Fruit fly (Drosophila melanogaster): Measurements from ENCODE around the gene lectin-28C.

The lectin-28C gene

dm6 chr2L:7885952-7886351, 29.1 kb downstream of the lectin-28C start:
- TF ChIP-seq Sox102F (GFP tag; optimal IDR thresholded peaks at IDR 0.05) (no peak), Eip78C (GFP tag) (peak; percentile 2)

DNA sequence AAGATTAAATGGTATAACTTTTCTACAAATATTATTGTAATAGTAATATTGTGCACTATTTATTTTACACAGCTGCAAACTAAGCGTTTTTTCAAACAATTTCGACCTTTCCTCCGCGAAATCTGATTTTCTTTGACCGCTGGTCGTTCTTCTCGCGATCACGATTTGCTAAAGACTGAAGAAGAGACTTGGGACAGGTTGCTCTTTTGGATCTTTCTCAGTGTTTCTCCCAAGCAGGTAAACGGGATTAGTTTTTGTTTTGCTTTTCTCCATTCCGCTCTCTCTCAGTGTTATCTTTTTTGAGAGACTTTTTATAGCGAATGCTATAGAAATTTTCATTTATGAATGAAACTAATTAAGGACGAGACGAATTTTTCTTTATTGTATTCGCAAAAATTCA, 30.5 kb downstream of the lectin-28C start, which contains the start of gene CG7102:
TSS of gene CG7102 (minus strand) at position 181 of the 400 bp plus-strand sequence.
- TF ChIP-seq CG31627 (GFP tag; optimal IDR thresholded peaks at IDR 0.05) (no peak), CG11902 (GFP tag; optimal IDR thresholded peaks at IDR 0.05) (no peak), Ets96B (tag; optimal IDR thresholded peaks at IDR 0.05) (no peak), CG4318 (GFP tag; optimal IDR thresholded peaks at IDR 0.05) (no peak), svp (GFP tag) (no peak), CG6276 (GFP tag; optimal IDR thresholded peaks at IDR 0.05) (no peak), CG10631 (GFP tag; optimal IDR thresholded peaks at IDR 0.05) (no peak), Gug (GFP tag; IDR thresholded peaks at IDR 0.05) (no peak), CG3919 (GFP tag; optimal IDR thresholded peaks at IDR 0.05) (no peak), Eip78C (GFP tag) (no peak), spab (GFP tag; optimal IDR thresholded peaks at IDR 0.05) (no peak), Hr4 (GFP tag; optimal IDR thresholded peaks at IDR 0.05) (no peak), CG11294 (GFP tag; IDR thresholded peaks at IDR 0.05) (no peak), CG11762 (GFP tag; optimal IDR thresholded peaks at IDR 0.05; ENCODE audit: insufficient read depth) (no peak), cyc (GFP tag; optimal IDR thresholded peaks at IDR 0.05) (no peak)

DNA sequence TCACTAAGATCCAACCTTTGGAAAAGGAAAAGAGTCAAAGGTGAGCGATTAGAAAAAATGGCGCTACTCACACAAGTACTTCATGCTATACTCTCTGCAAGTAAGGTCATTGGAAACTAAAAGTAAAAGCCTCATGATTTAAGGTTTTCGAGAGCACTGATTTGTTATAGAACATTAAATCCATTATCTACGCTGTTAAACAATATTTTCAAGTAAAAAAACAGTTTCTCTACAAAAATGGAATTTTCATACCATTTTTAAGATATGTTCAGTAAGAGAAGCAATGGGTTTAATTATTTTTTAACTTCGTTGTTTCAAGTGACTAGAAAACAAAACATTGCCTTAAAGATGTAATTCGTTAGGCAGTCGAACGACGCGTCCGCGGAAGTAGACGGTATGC, 32.2 kb downstream of the lectin-28C start, which contains the start of gene Spn28Da:
TSS of gene Spn28Da (minus strand) at position 101 of the 400 bp plus-strand sequence.
- TF ChIP-seq CG6808 (GFP tag; optimal IDR thresholded peaks at IDR 0.05) (no peak), CG1621 (tag; optimal IDR thresholded peaks at IDR 0.05) (no peak), Smox (GFP tag; optimal IDR thresholded peaks at IDR 0.05) (no peak), Ets21C (GFP tag; optimal IDR thresholded peaks at IDR 0.05) (no peak), vri (GFP tag; optimal IDR thresholded peaks at IDR 0.05) (no peak), fd85E (GFP tag; optimal IDR thresholded peaks at IDR 0.05) (no peak), CG10631 (GFP tag; optimal IDR thresholded peaks at IDR 0.05) (no peak), pdm3 (GFP tag; optimal IDR thresholded peaks at IDR 0.05) (no peak), ss (GFP tag; optimal IDR thresholded peaks at IDR 0.05) (no peak), CG3919 (GFP tag; optimal IDR thresholded peaks at IDR 0.05) (no peak)

dm6 chr2L:7890654-7891114, 33.8 kb downstream of the lectin-28C start, which contains the start of gene Spn28Db:
Spn28Db (minus strand) TSS chr2L:7890704.
- TF ChIP-seq topi (GFP tag; optimal IDR thresholded peaks at IDR 0.05) (no peak), Sox14 (GFP tag; optimal IDR thresholded peaks at IDR 0.05) (no peak), vri (GFP tag; optimal IDR thresholded peaks at IDR 0.05) (no peak), esn (GFP tag; optimal IDR thresholded peaks at IDR 0.05) (peak; percentile 8), CG10631 (GFP tag; optimal IDR thresholded peaks at IDR 0.05) (no peak), Smox (GFP tag; optimal IDR thresholded peaks at IDR 0.05) (no peak), Eip75B (GFP tag; optimal IDR thresholded peaks at IDR 0.05) (no peak), CG3919 (GFP tag; optimal IDR thresholded peaks at IDR 0.05) (no peak), CG11294 (GFP tag; IDR thresholded peaks at IDR 0.05) (no peak), CG11762 (GFP tag; optimal IDR thresholded peaks at IDR 0.05; ENCODE audit: insufficient read depth) (no peak), CG3032 (tag; optimal IDR thresholded peaks at IDR 0.05) (no peak), Gug (GFP tag; IDR thresholded peaks at IDR 0.05) (no peak), Hr39 (GFP tag; optimal IDR thresholded peaks at IDR 0.05) (no peak), CG10669 (GFP tag; optimal IDR thresholded peaks at IDR 0.05) (no peak), CG6276 (GFP tag; optimal IDR thresholded peaks at IDR 0.05) (no peak), spab (GFP tag; optimal IDR thresholded peaks at IDR 0.05) (no peak), CG16779 (tag; optimal IDR thresholded peaks at IDR 0.05) (no peak), Sox15 (GFP tag; optimal IDR thresholded peaks at IDR 0.05) (no peak), svp (GFP tag) (no peak), acj6 (GFP tag; optimal IDR thresholded peaks at IDR 0.05) (no peak), CG11902 (GFP tag; optimal IDR thresholded peaks at IDR 0.05) (no peak), CG6808 (GFP tag; optimal IDR thresholded peaks at IDR 0.05) (no peak), CG1621 (tag; optimal IDR thresholded peaks at IDR 0.05) (no peak), CG31627 (GFP tag; optimal IDR thresholded peaks at IDR 0.05) (peak; percentile 35), eg (GFP tag; IDR thresholded peaks at IDR 0.05) (no peak), dsx (GFP tag; optimal IDR thresholded peaks at IDR 0.05; ENCODE audit: poor library complexity, severe bottlenecking) (peak; percentile 94), CG6792 (GFP tag; optimal IDR thresholded peaks at IDR 0.05) (no peak), cyc (GFP tag; optimal IDR thresholded peaks at IDR 0.05) (peak; percentile 10), CG9139 (GFP tag; optimal IDR thresholded peaks at IDR 0.05) (no peak), Lpt (GFP tag; optimal IDR thresholded peaks at IDR 0.05) (no peak), Ets21C (GFP tag; optimal IDR thresholded peaks at IDR 0.05) (no peak), CG32006 (GFP tag; optimal IDR thresholded peaks at IDR 0.05) (no peak)

All from whole organism, prepupa.